Fruit fly (Drosophila melanogaster) whole organism: Measurements from ENCODE around the gene Orc5.

Experiments
- CG8478 ChIP-seq: fragments of >200 bp; optimal IDR thresholded peaks from 2 replicates; lab custom pipeline; 2018; ENCODE audit warnings: inconsistent platforms
- Dll ChIP-seq: fragments of >200 bp; optimal IDR thresholded peaks from 2 replicates; lab custom pipeline; 2017
- EcR ChIP-seq, 2 experiments: fragments of >200 bp; optimal IDR thresholded peaks; 2 replicates each; lab custom pipeline; 2017; ENCODE audit warnings: missing biosample characterization in 2 of 2, missing genetic modification characterization in 2 of 2, missing genetic modification reagents in 2 of 2
- pan ChIP-seq: fragments of >200 bp; optimal IDR thresholded peaks from 2 replicates; lab custom pipeline; 2017
- psq ChIP-seq: fragments of >200 bp; optimal IDR thresholded peaks from 2 replicates; lab custom pipeline; 2017
- usp ChIP-seq: fragments of >200 bp; optimal IDR thresholded peaks from 2 replicates; lab custom pipeline; 2017; ENCODE audit warnings: missing biosample characterization, missing genetic modification characterization, mixed read lengths

Orc5 gene

dm6 chr2L:13847625-13848024, 18.0 kb downstream of the Orc5 start, which contains the start of gene CG7953:
Gene CG7953 (plus strand): TSS chr2L:13847925.
- no peak for TF ChIP-seq usp (GFP tag; lab: Kevin White, UChicago)
- no peak for TF ChIP-seq Dll (lab: Kevin White, UChicago)
- TF ChIP-seq EcR (GFP tag; optimal IDR thresholded peaks at IDR 0.05; lab: Kevin White, UChicago) = no peak
- TF ChIP-seq pan (lab: Kevin White, UChicago) = no peak
- TF ChIP-seq psq (lab: Kevin White, UChicago) = no peak
- TF ChIP-seq CG8478 (lab: Kevin White, UChicago) = no peak

dm6 chr2L:13849125-13849524, 19.5 kb downstream of the Orc5 start, which contains the start of gene CG7968:
Gene CG7968 (plus strand): TSS chr2L:13849400.
- no peak for TF ChIP-seq CG8478 (lab: Kevin White, UChicago)
- TF ChIP-seq pan (lab: Kevin White, UChicago) = no peak
- TF ChIP-seq Dll (lab: Kevin White, UChicago) = no peak
- TF ChIP-seq EcR (GFP tag; optimal IDR thresholded peaks at IDR 0.05; lab: Kevin White, UChicago) = no peak
- TF ChIP-seq psq (lab: Kevin White, UChicago) = no peak
- no peak for TF ChIP-seq usp (GFP tag; lab: Kevin White, UChicago)

dm6 chr2L:13851098-13851497, 21.5 kb downstream of the Orc5 start:
- TF ChIP-seq pan (lab: Kevin White, UChicago) (no peak), CG8478 (lab: Kevin White, UChicago) (no peak), Dll (lab: Kevin White, UChicago) (no peak), usp (GFP tag; lab: Kevin White, UChicago) (no peak), psq (lab: Kevin White, UChicago) (no peak), EcR (GFP tag; optimal IDR thresholded peaks at IDR 0.05; lab: Kevin White, UChicago) (no peak)

- TF ChIP-seq pan (lab: Kevin White, UChicago) = no peak
These were observed 38.0 kb downstream of the Orc5 start for dm6 chr2L:13867653-13868052.

- no peak for TF ChIP-seq usp (GFP tag; lab: Kevin White, UChicago)
- no peak for TF ChIP-seq CG8478 (lab: Kevin White, UChicago)
- no peak for TF ChIP-seq Dll (lab: Kevin White, UChicago)
- no peak for TF ChIP-seq psq (lab: Kevin White, UChicago)
- no peak for TF ChIP-seq EcR (GFP tag; optimal IDR thresholded peaks at IDR 0.05; lab: Kevin White, UChicago)
- TF ChIP-seq pan (lab: Kevin White, UChicago) = no peak
These were observed 39.8 kb downstream of the Orc5 start for dm6 chr2L:13869400-13869799.

- no peak for TF ChIP-seq Dll (lab: Kevin White, UChicago)
- no peak for TF ChIP-seq psq (lab: Kevin White, UChicago)
- TF ChIP-seq pan (lab: Kevin White, UChicago) = no peak
- no peak for TF ChIP-seq CG8478 (lab: Kevin White, UChicago)
- no peak for TF ChIP-seq usp (GFP tag; lab: Kevin White, UChicago)
- no peak for TF ChIP-seq EcR (GFP tag; optimal IDR thresholded peaks at IDR 0.05; lab: Kevin White, UChicago)
These were observed 43.5 kb downstream of the Orc5 start for dm6 chr2L:13873147-13873546.

- no peak for TF ChIP-seq Dll (lab: Kevin White, UChicago)
- no peak for TF ChIP-seq EcR (GFP tag; optimal IDR thresholded peaks at IDR 0.05; lab: Kevin White, UChicago)
These were observed 47.1 kb downstream of the Orc5 start for dm6 chr2L:13876698-13877097.

- TF ChIP-seq Dll (lab: Kevin White, UChicago) (no peak), pan (lab: Kevin White, UChicago) (no peak)
These were observed 48.4 kb downstream of the Orc5 start for dm6 chr2L:13877934-13878580.

dm6 chr2L:13878801-13879200, 49.2 kb downstream of the Orc5 start:
- TF ChIP-seq psq (lab: Kevin White, UChicago) (no peak), Dll (lab: Kevin White, UChicago) (no peak), CG8478 (lab: Kevin White, UChicago) (no peak), EcR (GFP tag; optimal IDR thresholded peaks at IDR 0.05; lab: Kevin White, UChicago) (no peak), usp (GFP tag; lab: Kevin White, UChicago) (no peak), pan (lab: Kevin White, UChicago) (no peak)
